Fruit fly (Drosophila melanogaster): ENCODE data around the gene CG15646.

The CG15646 gene

DNA sequence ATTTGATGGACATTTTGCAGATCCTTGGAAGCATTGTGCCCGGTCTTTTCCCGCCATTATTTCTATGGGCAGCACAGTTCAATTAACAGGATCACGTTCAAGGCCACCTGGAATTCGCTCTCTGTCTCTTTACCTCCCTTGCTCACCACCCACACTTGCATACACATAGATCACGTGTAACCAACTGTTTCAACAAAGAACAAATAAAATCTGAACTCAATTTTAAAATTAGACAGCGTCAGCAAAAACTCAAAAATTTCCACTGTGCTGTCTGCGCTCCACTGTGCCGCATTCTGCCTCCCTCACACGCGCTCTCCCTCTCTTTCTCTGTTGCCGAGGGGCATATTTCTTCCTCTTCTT lies 38.8 kb upstream of the CG15646 start (continued):
- peak; percentile 1 for TF ChIP-seq CG6813 (GFP tag; optimal IDR thresholded peaks at IDR 0.05)
- TF ChIP-seq CG18619 (GFP tag; optimal IDR thresholded peaks at IDR 0.05), result no peak
- TF ChIP-seq Spps (tag; optimal IDR thresholded peaks at IDR 0.05), result no peak
- TF ChIP-seq da (GFP tag; optimal IDR thresholded peaks at IDR 0.05), result no peak
- no peak for TF ChIP-seq gce (GFP tag; IDR thresholded peaks at IDR 0.05)
- TF ChIP-seq CG12219 (GFP tag; optimal IDR thresholded peaks at IDR 0.05), result peak; percentile 2
- peak; percentile 15 for TF ChIP-seq CG12071 (GFP tag; optimal IDR thresholded peaks at IDR 0.05)
- peak; percentile 12 for TF ChIP-seq CG10274 (GFP tag; optimal IDR thresholded peaks at IDR 0.05)
- peak; percentile 38 for TF ChIP-seq CG12769 (tag; optimal IDR thresholded peaks at IDR 0.05)
- TF ChIP-seq sob (GFP tag; IDR thresholded peaks at IDR 0.05), result 0 out of 2 replicates have a peak, but pooled peaks have one; percentile 31
- peak in 1 of 2 experiments; percentile 28 for TF ChIP-seq Trl (optimal IDR thresholded peaks at IDR 0.05)
- no peak for TF ChIP-seq Trl (GFP tag; optimal IDR thresholded peaks at IDR 0.05)
- peak; percentile 84 for TF ChIP-seq CG1832 (GFP tag; optimal IDR thresholded peaks at IDR 0.05)
- peak; percentile 98 for TF ChIP-seq CG4707 (GFP tag; optimal IDR thresholded peaks at IDR 0.05)
- TF ChIP-seq CkIIα-i1 (GFP tag; IDR thresholded peaks at IDR 0.05), result no peak
- TF ChIP-seq CG32532 (GFP tag; IDR thresholded peaks at IDR 0.05), result peak; percentile 34; the same call in 1 of the 2 replicates
- TF ChIP-seq CG2199 (GFP tag; IDR thresholded peaks at IDR 0.05), result 0 out of 3 replicates have a peak, but pooled peaks have one; percentile 12
- TF ChIP-seq grau (tag; optimal IDR thresholded peaks at IDR 0.05), result peak; percentile 14
- TF ChIP-seq btn (GFP tag; optimal IDR thresholded peaks at IDR 0.05), result no peak
- no peak for TF ChIP-seq tap (tag; optimal IDR thresholded peaks at IDR 0.05)
- 0 out of 2 replicates have a peak, but pooled peaks have one; percentile 5 for TF ChIP-seq CG11247 (GFP tag; IDR thresholded peaks at IDR 0.05)
- TF ChIP-seq nom (GFP tag; optimal IDR thresholded peaks at IDR 0.05), result no peak
- TF ChIP-seq sima (GFP tag; optimal IDR thresholded peaks at IDR 0.05), result no peak
- peak; percentile 9 for TF ChIP-seq lilli (GFP tag; optimal IDR thresholded peaks at IDR 0.05)
- no peak for TF ChIP-seq zf30C (GFP tag; optimal IDR thresholded peaks at IDR 0.05)
- TF ChIP-seq repo (GFP tag; optimal IDR thresholded peaks at IDR 0.05), result no peak
- TF ChIP-seq Blimp-1 (GFP tag; optimal IDR thresholded peaks at IDR 0.05), result no peak
- TF ChIP-seq Ptx1 (GFP tag; IDR thresholded peaks at IDR 0.05), result peak; percentile 19; the same call in 1 of the 2 replicates
- no peak for TF ChIP-seq NFAT (GFP tag; IDR thresholded peaks at IDR 0.05)
- TF ChIP-seq her (GFP tag; optimal IDR thresholded peaks at IDR 0.05), result no peak
- TF ChIP-seq nerfin-2 (GFP tag; IDR thresholded peaks at IDR 0.05; ENCODE audit: partially characterized antibody), result no peak
- 0 out of 2 replicates have a peak, but pooled peaks have one; percentile 6 for TF ChIP-seq CG3847 (GFP tag; IDR thresholded peaks at IDR 0.05)
- peak; percentile 44 for TF ChIP-seq CG10321 (GFP tag; IDR thresholded peaks at IDR 0.05)
- no peak for TF ChIP-seq CG8290 (GFP tag; optimal IDR thresholded peaks at IDR 0.05)
- TF ChIP-seq CG8290 (tag; optimal IDR thresholded peaks at IDR 0.05), result peak in 1 of 2 experiments; percentile 24
- 0 out of 2 replicates have a peak, but pooled peaks have one; percentile 15 for TF ChIP-seq CG6689 (GFP tag; IDR thresholded peaks at IDR 0.05)
- no peak for TF ChIP-seq wek (GFP tag; optimal IDR thresholded peaks at IDR 0.05)
- TF ChIP-seq otp (GFP tag; IDR thresholded peaks at IDR 0.05), result 0 out of 3 replicates have a peak, but pooled peaks have one; percentile 12
- TF ChIP-seq slbo (GFP tag; IDR thresholded peaks at IDR 0.05), result peak; percentile 51; the same call in 1 of the 2 replicates
- peak; percentile 39; the same call in 1 of the 2 replicates for TF ChIP-seq CG14441 (GFP tag; IDR thresholded peaks at IDR 0.05)
- TF ChIP-seq bcd (GFP tag; optimal IDR thresholded peaks at IDR 0.05), result peak; percentile 19
- no peak for TF ChIP-seq jumu (GFP tag; optimal IDR thresholded peaks at IDR 0.05)
- no peak for TF ChIP-seq CG13624 (GFP tag; optimal IDR thresholded peaks at IDR 0.05)
- TF ChIP-seq CG34422 (GFP tag; IDR thresholded peaks at IDR 0.05), result peak; percentile 42; the same call in 1 of the 3 replicates
- no peak for TF ChIP-seq pros (GFP tag; optimal IDR thresholded peaks at IDR 0.05)

Measured in whole organism, embryonic.